Worm (Caenorhabditis elegans): ENCODE measurements around the gene gsp-1.

gsp-1 gene

DNA sequence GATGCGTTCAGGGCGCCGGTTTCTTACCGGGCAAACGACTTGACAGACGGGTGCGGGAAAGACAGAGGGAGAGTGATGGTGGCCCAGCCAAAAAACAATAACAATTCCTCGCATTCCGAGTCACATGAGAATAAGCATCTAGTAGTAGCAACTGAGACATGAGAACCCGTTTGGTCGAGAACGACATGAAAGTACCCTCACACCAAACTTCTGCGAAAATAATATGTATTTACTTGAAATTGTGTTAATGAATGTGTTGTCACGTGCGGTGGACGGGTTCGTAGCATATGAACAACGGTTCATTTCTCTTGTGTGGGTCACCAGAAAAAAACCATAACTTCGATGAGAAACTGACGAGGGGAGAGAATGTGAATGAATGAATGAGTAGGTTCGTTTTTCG lies 38.7 kb downstream of the gsp-1 start (continued):
- TF ChIP-seq lir-3 (tag; optimal IDR thresholded peaks at IDR 0.05) (no peak), spr-1 (tag; optimal IDR thresholded peaks at IDR 0.05) (no peak), dmd-9 (GFP tag; IDR thresholded peaks at IDR 0.05) (no peak), dmd-8 (GFP tag; IDR thresholded peaks at IDR 0.05) (no peak), D1046.2 (GFP tag; IDR thresholded peaks at IDR 0.05) (no peak), saeg-2 (GFP tag; IDR thresholded peaks at IDR 0.05) (no peak), pha-4 (GFP tag; IDR thresholded peaks at IDR 0.05) (no peak), pha-4 (tag; optimal IDR thresholded peaks at IDR 0.05) (no peak), daf-19 (GFP tag; conservative IDR thresholded peaks at IDR 0.05) (no peak), set-16 (GFP tag; IDR thresholded peaks at IDR 0.05) (no peak), Y5F2A.4 (GFP tag; optimal IDR thresholded peaks at IDR 0.05) (no peak), nhr-11 (tag; optimal IDR thresholded peaks at IDR 0.05) (no peak)

DNA sequence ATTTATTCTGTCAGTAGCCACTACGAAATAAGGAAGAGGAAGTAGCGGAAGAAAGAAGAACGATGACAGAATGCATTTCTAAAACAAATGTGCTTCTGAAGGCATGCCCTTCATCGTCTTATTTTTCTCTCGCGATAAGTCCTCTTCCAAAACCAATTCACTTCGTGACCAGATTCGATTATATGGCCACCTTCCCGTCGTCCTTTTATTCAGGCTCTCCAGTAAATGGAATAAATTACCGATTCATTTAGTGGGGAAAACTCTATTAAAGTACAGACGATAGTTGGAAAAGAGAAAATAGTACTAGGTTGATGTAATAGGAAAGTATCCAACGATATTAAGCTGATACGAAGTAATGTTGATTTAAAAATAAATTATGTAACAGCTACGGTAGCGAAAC lies 39.1 kb downstream of the gsp-1 start:
- TF ChIP-seq Y75B8A.6 (GFP tag; IDR thresholded peaks at IDR 0.05): no peak
- no peak for TF ChIP-seq nhr-42 (GFP tag; IDR thresholded peaks at IDR 0.05)
- no peak for TF ChIP-seq R02D3.7 (tag; optimal IDR thresholded peaks at IDR 0.05)
- TF ChIP-seq ces-1 (GFP tag; optimal IDR thresholded peaks at IDR 0.05): peak; percentile 86
- no peak for TF ChIP-seq ceh-82 (tag; optimal IDR thresholded peaks at IDR 0.05)
- no peak for TF ChIP-seq nhr-10 (tag; optimal IDR thresholded peaks at IDR 0.05)
- no peak for TF ChIP-seq saeg-2 (GFP tag; IDR thresholded peaks at IDR 0.05)
- TF ChIP-seq lim-7 (GFP tag; IDR thresholded peaks at IDR 0.05): no peak
- TF ChIP-seq F44E2.7 (GFP tag; IDR thresholded peaks at IDR 0.05): no peak

DNA sequence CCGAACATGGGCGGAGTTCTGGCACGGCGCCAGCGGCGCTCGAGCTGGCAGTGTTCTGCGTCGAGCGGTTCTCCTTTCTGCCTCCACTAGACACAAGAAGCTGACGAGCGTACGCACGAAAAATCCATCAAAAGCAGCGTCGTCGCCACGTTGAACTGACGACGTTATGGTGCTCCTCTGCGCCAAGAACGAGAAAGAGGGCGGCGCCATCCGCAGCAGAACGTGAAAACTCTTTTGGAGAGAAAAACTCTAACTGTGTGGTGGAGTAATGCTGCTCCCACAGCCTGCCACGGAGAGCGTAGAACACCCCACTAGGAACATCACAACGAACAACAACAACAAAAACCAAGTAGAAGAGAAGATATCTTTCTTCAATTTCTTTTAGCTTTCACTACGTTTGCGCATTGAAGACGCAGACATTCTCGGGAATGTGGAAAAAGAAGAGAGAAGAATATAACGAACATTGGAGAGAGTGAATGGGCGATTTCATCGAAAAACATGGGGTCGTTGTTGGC lies 39.7 kb downstream of the gsp-1 start:
- TF ChIP-seq nhr-41 (GFP tag; IDR thresholded peaks at IDR 0.05): no peak
- no peak for TF ChIP-seq F26F4.8 (GFP tag; conservative IDR thresholded peaks at IDR 0.05)
- TF ChIP-seq dmd-6 (GFP tag; IDR thresholded peaks at IDR 0.05): 0 out of 2 replicates have a peak, but pooled peaks have one; percentile 17
- TF ChIP-seq hlh-11 (tag; optimal IDR thresholded peaks at IDR 0.05): peak; percentile 5
- TF ChIP-seq egl-43 (GFP tag; IDR thresholded peaks at IDR 0.05): peak; percentile 56; the same call in 1 of the 2 replicates
- TF ChIP-seq ctbp-1 (GFP tag; IDR thresholded peaks at IDR 0.05): 0 out of 2 replicates have a peak, but pooled peaks have one; percentile 37
- peak; percentile 55; the same call in 1 of the 2 replicates for TF ChIP-seq hmg-1.1 (GFP tag; IDR thresholded peaks at IDR 0.05)
- TF ChIP-seq duxl-1 (tag; optimal IDR thresholded peaks at IDR 0.05; ENCODE audit: poor library complexity): no peak
- TF ChIP-seq nhr-28 (tag; optimal IDR thresholded peaks at IDR 0.05): peak; percentile 57
- TF ChIP-seq Y48G9A.11 (GFP tag; IDR thresholded peaks at IDR 0.05): no peak
- TF ChIP-seq rbr-2 (tag; optimal IDR thresholded peaks at IDR 0.05): peak; percentile 45
- TF ChIP-seq ceh-20 (GFP tag; IDR thresholded peaks at IDR 0.05): peak; percentile 40; the same call in 1 of the 2 replicates
- no peak for TF ChIP-seq zip-2 (tag; optimal IDR thresholded peaks at IDR 0.05)
- TF ChIP-seq Y105C5A.15 (GFP tag; IDR thresholded peaks at IDR 0.05): no peak
- no peak for TF ChIP-seq lin-29 (GFP tag; IDR thresholded peaks at IDR 0.05)
- peak in 1 of 2 experiments; percentile 93 for TF ChIP-seq unc-62 (GFP tag; optimal IDR thresholded peaks at IDR 0.05 in 1 of 2)
- no peak for TF ChIP-seq unc-62 (tag; optimal IDR thresholded peaks at IDR 0.05)
- peak in 1 of 2 experiments; percentile 11 for TF ChIP-seq hif-1 (tag; optimal IDR thresholded peaks at IDR 0.05)
- peak; percentile 68 for TF ChIP-seq nhr-11 (tag; optimal IDR thresholded peaks at IDR 0.05)
- TF ChIP-seq lsy-2 (tag; optimal IDR thresholded peaks at IDR 0.05): peak in 1 of 2 experiments; percentile 27
- TF ChIP-seq mdl-1 (tag; optimal IDR thresholded peaks at IDR 0.05): peak in 1 of 2 experiments; percentile 61
- peak in 1 of 2 experiments; percentile 68 for TF ChIP-seq daf-16 (GFP tag; optimal IDR thresholded peaks at IDR 0.05)
- TF ChIP-seq daf-16 (tag; optimal IDR thresholded peaks at IDR 0.05): no peak
- peak; percentile 40 for TF ChIP-seq fkh-10 (GFP tag; optimal IDR thresholded peaks at IDR 0.05)
- TF ChIP-seq mep-1 (tag; optimal IDR thresholded peaks at IDR 0.05): peak; percentile 41
- no peak for TF ChIP-seq pqm-1 (tag; optimal IDR thresholded peaks at IDR 0.05)
- peak; percentile 97 for TF ChIP-seq aha-1 (tag)
- TF ChIP-seq set-16 (GFP tag; IDR thresholded peaks at IDR 0.05): peak; percentile 75

Data from whole organism, L4 larva.